Fruit fly (Drosophila melanogaster): ENCODE data around the gene Pus1.

Pus1 gene

DNA sequence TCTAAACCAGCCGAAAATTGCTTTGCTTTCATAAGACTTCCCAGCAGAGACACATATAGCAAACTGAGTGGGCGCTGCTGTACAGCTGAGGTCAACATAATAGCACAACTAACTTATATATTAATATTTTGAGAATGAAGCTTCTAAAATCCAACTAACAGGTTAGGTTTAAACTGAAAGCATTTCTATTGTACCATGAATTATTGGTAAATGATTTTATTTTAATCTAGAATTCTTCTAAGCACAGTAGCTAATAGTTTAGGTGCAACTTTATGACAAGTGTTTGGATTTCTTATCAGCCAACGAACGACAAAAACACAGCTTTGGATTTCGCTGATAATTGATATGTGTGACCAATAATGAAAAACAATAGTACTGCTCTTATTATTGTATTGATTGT is 37.4 kb downstream of the Pus1 start:
- TF ChIP-seq psq (optimal IDR thresholded peaks at IDR 0.05) (no peak), ttk (optimal IDR thresholded peaks at IDR 0.05) (no peak), insv (optimal IDR thresholded peaks at IDR 0.05) (no peak), Myc (optimal IDR thresholded peaks at IDR 0.05) (no peak), h (optimal IDR thresholded peaks at IDR 0.05) (no peak)

DNA sequence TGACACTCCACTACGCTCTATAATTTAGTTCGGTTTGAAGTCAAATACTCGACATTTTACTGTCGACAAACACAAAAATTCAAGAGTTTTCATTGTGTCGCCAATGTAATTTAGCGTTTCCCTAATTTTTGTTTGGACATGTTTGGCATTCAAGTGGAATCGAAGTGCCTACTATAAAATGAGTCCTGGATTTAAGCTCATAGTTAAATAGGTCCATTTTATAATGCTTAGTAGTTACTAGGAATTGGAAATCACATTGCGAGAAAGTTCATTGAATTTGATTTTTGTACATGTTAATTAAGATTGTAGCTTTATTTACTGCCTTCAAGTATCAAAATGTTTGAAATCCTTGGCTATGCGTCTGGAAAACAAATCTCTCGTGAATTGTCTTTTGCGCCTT is 38.2 kb downstream of the Pus1 start, which contains the start of gene att-ORFB:
att-ORFB (minus strand) TSS at position 101 of the 400 bp plus-strand sequence.
- no peak for TF ChIP-seq Myc (optimal IDR thresholded peaks at IDR 0.05)
- no peak for TF ChIP-seq psq (optimal IDR thresholded peaks at IDR 0.05)
- TF ChIP-seq ttk (optimal IDR thresholded peaks at IDR 0.05), result no peak
- TF ChIP-seq h (optimal IDR thresholded peaks at IDR 0.05), result no peak
- no peak for TF ChIP-seq insv (optimal IDR thresholded peaks at IDR 0.05)
- no peak for TF ChIP-seq Sin3A (optimal IDR thresholded peaks at IDR 0.05)

DNA sequence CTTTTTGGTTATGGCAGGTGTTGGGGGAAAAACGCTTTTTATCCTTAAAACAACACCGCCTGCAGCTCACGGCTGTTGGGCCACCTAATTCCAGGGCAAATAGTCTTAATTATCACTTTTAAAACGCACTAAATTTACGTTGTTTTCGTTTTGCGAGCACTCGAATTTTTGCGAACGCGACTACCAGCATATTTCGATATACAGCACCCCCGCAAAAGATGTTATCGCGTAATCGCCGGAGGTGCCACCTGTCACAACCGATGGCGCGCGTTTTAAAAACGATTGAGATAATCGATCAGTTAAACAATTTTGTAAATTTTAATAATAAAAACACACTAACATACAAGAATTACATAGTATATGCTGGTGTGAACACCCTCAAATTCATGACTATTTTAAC is 40.4 kb downstream of the Pus1 start, which contains the start of gene Stat92E:
Stat92E (minus strand) TSS at position 219 of the 400 bp plus-strand sequence.
- no peak for TF ChIP-seq insv (optimal IDR thresholded peaks at IDR 0.05)
- TF ChIP-seq Myc (optimal IDR thresholded peaks at IDR 0.05), result no peak

DNA sequence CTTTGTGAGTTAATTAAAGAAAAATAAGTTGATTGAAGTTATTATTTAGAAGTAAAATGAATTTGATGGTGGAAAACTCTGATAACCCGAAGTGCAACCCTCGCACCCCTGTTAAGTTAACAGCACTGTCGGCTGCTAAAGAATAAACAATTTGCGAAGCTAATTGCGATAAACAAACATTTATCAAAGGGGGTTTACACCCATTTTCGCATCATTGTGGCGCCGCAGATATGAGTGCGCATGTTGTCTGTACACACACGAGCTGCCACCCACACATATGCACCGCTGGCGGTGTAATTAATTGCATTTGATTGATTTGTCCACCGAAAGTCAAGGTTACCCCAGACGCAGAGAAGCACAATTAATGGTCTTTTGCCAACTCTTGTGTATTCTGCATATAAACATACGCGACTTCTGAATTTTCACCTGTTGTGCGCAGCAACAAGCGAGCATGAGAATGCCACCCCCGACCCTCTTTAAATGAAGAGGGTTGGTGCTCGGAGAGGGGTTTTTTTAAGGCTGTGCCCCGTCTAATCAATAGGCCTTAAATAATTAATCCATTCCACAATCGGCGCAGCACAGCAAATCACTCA is 40.9 kb downstream of the Pus1 start:
- TF ChIP-seq h (optimal IDR thresholded peaks at IDR 0.05) (no peak), Sin3A (optimal IDR thresholded peaks at IDR 0.05) (no peak), Myc (optimal IDR thresholded peaks at IDR 0.05) (no peak), ttk (optimal IDR thresholded peaks at IDR 0.05) (no peak), insv (optimal IDR thresholded peaks at IDR 0.05) (no peak), psq (optimal IDR thresholded peaks at IDR 0.05) (no peak)

DNA sequence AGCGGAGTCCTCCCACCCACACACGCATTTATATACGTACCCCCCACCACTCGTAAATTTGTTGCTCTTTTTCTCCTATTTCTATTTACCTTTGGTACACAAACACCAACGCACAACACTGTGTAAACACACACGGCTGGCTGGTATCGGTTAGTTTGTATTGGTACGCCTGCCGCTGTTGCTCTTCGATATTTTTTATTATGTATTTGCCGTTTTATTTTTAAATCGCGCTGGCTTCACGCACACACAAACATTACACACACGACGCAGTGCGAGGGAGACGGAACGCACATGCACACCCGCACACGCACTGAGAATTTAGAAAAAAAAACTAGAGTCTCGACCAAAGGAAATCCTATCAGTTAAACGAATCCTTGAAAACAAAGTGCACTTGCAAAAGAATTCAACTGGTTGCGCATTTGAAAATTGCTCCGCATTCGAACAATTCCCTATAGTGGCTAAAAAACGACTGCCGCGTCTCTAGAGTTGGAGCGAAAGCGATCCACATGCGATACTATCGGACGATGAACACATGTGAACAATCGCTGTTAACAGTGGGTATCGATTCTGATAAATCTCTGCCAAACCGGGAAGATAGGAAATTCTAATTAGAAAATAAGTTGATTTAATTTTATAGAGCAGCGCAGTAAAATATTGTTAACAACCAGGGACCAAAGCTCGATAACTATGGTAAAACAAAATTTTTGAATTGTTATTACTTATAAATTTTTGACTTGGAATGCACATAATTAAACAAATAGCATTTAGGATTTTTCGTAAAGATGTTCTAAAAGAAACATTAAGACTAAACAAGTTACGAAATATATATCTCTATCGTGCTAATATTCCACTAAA is 41.6 kb downstream of the Pus1 start:
- no peak for TF ChIP-seq Myc (optimal IDR thresholded peaks at IDR 0.05)
- no peak for TF ChIP-seq psq (optimal IDR thresholded peaks at IDR 0.05)
- no peak for TF ChIP-seq ttk (optimal IDR thresholded peaks at IDR 0.05)
- no peak for TF ChIP-seq h (optimal IDR thresholded peaks at IDR 0.05)
- no peak for TF ChIP-seq Sin3A (optimal IDR thresholded peaks at IDR 0.05)
- no peak for TF ChIP-seq insv (optimal IDR thresholded peaks at IDR 0.05)

DNA sequence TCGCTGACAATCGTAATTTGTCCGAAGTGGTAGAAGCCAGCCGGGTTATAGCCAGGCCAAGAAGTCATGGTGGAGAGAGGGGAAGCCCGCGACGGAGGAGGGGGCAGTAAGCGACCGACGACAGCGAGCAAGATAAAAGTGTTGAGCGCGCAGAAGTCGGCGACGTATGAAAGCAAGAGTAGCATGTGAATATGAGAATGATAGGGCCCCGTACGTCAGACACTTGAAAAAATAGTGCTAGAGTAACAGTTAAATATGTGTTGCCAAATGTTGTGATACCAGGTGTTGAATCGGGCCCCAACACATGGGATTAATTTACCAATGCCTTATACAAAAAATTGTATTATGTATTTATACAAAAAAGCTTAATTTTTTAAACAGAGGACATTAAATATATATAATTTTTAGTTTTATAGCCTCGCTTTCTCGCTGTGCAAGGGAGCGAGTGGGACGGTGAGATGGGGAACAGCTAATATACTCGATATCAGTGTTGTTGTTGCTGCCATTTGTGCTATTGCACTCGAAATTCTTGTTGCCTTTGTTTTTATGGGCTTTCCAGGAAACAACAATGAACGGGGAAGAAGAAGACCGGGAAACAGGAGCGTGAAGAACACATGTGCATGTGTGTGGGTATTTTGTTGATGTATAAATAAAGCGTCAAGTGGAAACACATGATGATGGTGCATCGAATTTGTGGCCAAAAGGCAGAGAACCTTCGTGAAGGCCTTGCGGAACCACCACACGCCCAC is 42.4 kb downstream of the Pus1 start:
- TF ChIP-seq insv (optimal IDR thresholded peaks at IDR 0.05) (no peak), Sin3A (optimal IDR thresholded peaks at IDR 0.05) (no peak), h (optimal IDR thresholded peaks at IDR 0.05) (no peak), Myc (optimal IDR thresholded peaks at IDR 0.05) (no peak), ttk (optimal IDR thresholded peaks at IDR 0.05) (no peak), psq (optimal IDR thresholded peaks at IDR 0.05) (no peak)

DNA sequence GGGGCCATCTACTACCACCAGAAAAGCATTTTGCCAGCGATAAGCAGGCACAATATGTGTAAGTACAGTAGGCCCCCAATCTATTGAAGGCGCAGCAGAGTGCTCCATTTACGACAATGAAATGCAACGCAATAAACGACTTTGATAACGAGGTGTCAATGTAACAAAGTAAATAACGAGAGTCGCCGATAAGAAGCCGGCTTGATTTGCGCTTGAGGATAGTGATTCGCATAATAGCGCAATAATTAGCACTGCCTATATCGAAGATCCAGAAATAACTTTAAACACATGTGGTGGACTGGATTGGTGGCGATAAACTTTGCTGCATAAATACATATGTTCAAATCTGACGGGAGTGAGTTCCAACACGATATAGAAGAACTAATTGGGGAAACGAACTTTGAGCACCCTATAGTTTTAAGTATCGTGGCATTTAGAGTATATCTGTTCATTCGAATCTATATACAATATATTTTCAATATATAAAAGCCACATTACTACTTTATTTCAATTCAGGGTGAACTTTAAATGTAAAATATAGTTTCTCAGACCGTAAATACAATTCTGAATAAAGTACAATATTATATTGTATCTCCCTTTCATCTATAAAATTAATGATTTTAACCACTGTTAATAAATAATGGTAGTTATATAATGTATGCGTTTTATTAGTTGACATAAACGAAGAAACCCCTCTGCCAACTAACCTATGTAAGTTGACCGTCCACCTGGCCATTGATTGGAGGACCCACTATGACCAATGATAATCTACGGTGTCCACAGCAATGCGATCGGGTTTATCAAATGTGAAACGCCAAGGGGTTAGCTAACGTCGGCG is 43.2 kb downstream of the Pus1 start:
- TF ChIP-seq insv (optimal IDR thresholded peaks at IDR 0.05), result no peak
- TF ChIP-seq Myc (optimal IDR thresholded peaks at IDR 0.05), result no peak
- TF ChIP-seq Sin3A (optimal IDR thresholded peaks at IDR 0.05), result no peak
- TF ChIP-seq h (optimal IDR thresholded peaks at IDR 0.05), result no peak
- TF ChIP-seq psq (optimal IDR thresholded peaks at IDR 0.05), result no peak
- TF ChIP-seq ttk (optimal IDR thresholded peaks at IDR 0.05), result no peak

DNA sequence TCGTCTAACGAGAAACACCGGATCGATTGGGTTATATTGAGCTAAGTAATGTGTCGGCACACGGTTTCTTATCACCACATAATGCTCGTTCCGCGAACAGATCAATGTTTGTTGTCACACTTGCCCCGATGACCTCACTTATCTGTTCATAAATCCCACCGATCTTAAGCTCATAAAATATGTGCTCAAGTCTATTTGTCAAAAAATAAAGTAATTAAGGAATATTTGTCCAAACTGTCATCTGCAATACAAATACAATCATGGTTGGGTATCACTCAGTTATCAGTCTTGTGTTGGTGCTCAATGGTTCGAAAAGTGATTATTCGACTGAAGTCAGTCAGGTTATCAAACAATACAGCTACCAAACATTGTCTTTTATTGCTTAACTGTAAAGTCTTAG is 44.2 kb downstream of the Pus1 start:
- no peak for TF ChIP-seq ttk (optimal IDR thresholded peaks at IDR 0.05)
- no peak for TF ChIP-seq Sin3A (optimal IDR thresholded peaks at IDR 0.05)
- no peak for TF ChIP-seq insv (optimal IDR thresholded peaks at IDR 0.05)
- no peak for TF ChIP-seq Myc (optimal IDR thresholded peaks at IDR 0.05)

DNA sequence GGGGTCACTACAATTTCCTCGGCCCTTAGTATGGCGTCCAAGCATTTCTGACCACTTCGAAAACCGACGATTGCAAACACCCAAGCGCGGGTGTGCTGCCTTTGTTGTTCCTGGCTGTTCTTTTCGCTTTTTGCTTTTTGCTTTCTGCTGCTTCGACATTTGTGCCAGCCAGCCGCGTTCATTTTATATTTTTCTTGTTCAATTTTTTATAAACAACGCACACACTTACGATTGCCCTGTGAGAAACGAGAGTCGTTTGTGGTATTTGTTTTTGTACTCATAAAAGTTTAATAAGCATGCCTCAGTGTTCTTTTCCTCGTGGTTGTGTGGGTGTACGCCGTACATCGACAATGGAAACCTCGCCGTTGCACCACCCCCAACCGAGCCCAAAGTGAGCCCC is 44.7 kb downstream of the Pus1 start:
- TF ChIP-seq h (optimal IDR thresholded peaks at IDR 0.05), result no peak
- TF ChIP-seq ttk (optimal IDR thresholded peaks at IDR 0.05), result no peak
- TF ChIP-seq Sin3A (optimal IDR thresholded peaks at IDR 0.05), result no peak
- no peak for TF ChIP-seq insv (optimal IDR thresholded peaks at IDR 0.05)
- TF ChIP-seq psq (optimal IDR thresholded peaks at IDR 0.05), result no peak
- TF ChIP-seq Myc (optimal IDR thresholded peaks at IDR 0.05), result no peak

DNA sequence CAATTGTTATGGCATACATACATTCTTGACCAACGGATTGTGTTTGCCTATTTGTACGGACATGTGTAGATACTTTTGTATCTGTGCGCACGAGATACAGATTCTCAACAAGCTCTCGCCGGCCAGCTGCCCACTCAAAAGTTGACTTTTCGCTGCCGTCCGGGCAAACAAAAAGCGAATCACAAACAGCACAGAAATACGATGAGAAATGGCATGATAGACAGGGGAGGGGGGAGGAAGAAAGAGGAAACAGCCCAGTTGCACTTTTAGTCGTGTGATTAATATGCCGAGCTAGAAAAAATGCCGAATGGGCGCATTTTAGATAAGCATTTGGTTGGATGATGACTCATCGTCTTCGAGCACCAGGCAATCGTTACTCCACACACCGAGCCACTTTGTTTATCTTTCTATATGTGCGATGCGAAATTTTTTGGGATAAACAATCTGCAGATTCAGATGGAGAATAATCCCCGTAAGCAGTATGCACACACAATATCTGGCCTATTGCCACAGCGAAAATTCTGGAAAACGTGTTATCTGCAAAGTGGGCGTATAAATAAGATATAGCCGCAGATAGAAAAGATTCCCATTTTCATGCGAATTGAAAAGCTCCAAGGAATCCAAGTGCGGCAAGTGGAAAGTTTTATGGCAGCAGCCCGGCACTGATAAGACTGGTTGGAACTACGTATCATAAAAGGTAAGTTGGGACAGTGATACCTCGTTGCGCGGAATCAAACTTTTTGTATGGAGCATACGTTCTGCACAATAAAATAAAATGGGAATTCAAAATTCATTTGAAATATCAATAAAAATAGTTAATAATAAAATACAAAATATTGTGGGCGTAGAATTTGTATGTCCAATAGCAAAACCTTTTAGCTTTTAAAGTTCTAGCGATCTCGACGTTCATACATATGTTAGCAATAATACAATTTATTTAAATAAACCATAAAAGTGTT is 45.5 kb downstream of the Pus1 start:
- TF ChIP-seq Sin3A (optimal IDR thresholded peaks at IDR 0.05) (no peak), psq (optimal IDR thresholded peaks at IDR 0.05) (no peak), insv (optimal IDR thresholded peaks at IDR 0.05) (no peak), Myc (optimal IDR thresholded peaks at IDR 0.05) (no peak), h (optimal IDR thresholded peaks at IDR 0.05) (no peak), ttk (optimal IDR thresholded peaks at IDR 0.05) (no peak)
